Fruit fly (Drosophila melanogaster) whole organism, wandering third instar larva: ENCODE data around the gene Ptpa.

Experiments used
- Abd-B ChIP-seq: fragments of >200 bp; optimal IDR thresholded peaks from 2 replicates; lab custom pipeline; 2017; ENCODE audit warnings: missing biosample characterization, missing genetic modification characterization
- CG32264 ChIP-seq: fragments of 200-800 bp; sonication (Bioruptor generic); optimal IDR thresholded peaks from 2 replicates; lab custom pipeline; 2016; ENCODE audit warnings: missing biosample characterization, missing genetic modification characterization
- CG9705 ChIP-seq: fragments of 200-800 bp; sonication (Bioruptor generic); optimal IDR thresholded peaks from 2 replicates; lab custom pipeline; 2018; ENCODE audit warnings: missing biosample characterization, mild to moderate bottlenecking, missing genetic modification characterization
- CrebA ChIP-seq: fragments of 200-800 bp; sonication (Bioruptor generic); optimal IDR thresholded peaks from 2 replicates; lab custom pipeline; 2016; ENCODE audit warnings: missing biosample characterization, mild to moderate bottlenecking, missing genetic modification characterization, borderline replicate concordance
- Dfd ChIP-seq: fragments of >200 bp; optimal IDR thresholded peaks from 2 replicates; lab custom pipeline; 2017; ENCODE audit warnings: missing biosample characterization, missing genetic modification characterization
- GATAd ChIP-seq: sonication (Bioruptor generic); optimal IDR thresholded peaks from 2 replicates; lab custom pipeline; 2016; ENCODE audit warnings: missing biosample characterization, missing genetic modification characterization
- HLH106 ChIP-seq: fragments of 200-800 bp; optimal IDR thresholded peaks from 3 replicates; lab custom pipeline; 2019; ENCODE audit warnings: missing biosample characterization, mild to moderate bottlenecking, missing genetic modification characterization, moderate library complexity
- Hnf4 ChIP-seq: fragments of 200-800 bp; sonication (Bioruptor generic); optimal IDR thresholded peaks from 2 replicates; lab custom pipeline; 2016; ENCODE audit warnings: missing biosample characterization, mild to moderate bottlenecking, missing genetic modification characterization
- Hr78 ChIP-seq: fragments of >200 bp; optimal IDR thresholded peaks from 2 replicates; lab custom pipeline; 2017; ENCODE audit warnings: missing biosample characterization, missing genetic modification characterization
- Hr83 ChIP-seq: fragments of 200-300 bp; sonication (Bioruptor generic); optimal IDR thresholded peaks from 2 replicates; lab custom pipeline; 2016; ENCODE audit warnings: missing biosample characterization, mild to moderate bottlenecking, missing genetic modification characterization, moderate library complexity; ENCODE audit not compliant: poor library complexity, severe bottlenecking
- Jra ChIP-seq: sonication (Bioruptor generic); optimal IDR thresholded peaks from 2 replicates; lab custom pipeline; 2016; ENCODE audit warnings: missing biosample characterization, missing genetic modification characterization
- Mio ChIP-seq: sonication (Bioruptor generic); optimal IDR thresholded peaks from 2 replicates; lab custom pipeline; 2016; ENCODE audit warnings: missing biosample characterization, missing genetic modification characterization
- Myc ChIP-seq: fragments of >200 bp; optimal IDR thresholded peaks from 2 replicates; lab custom pipeline; 2017
- N ChIP-seq: fragments of >200 bp; optimal IDR thresholded peaks from 2 replicates; lab custom pipeline; 2018; ENCODE audit warnings: missing biosample characterization, missing external identifiers, missing genetic modification characterization
- OdsH ChIP-seq: fragments of 200-800 bp; sonication (Bioruptor generic); optimal IDR thresholded peaks from 2 replicates; lab custom pipeline; 2016; ENCODE audit warnings: missing biosample characterization, mild to moderate bottlenecking, missing genetic modification characterization
- Rel ChIP-seq, 2 experiments: fragments of 200-800 bp; sonication (Bioruptor generic) in 1 of 2; optimal IDR thresholded peaks; 2 replicates in 1 of 2; 3 replicates in 1 of 2; lab custom pipeline; 2016 to 2019; ENCODE audit warnings: mild to moderate bottlenecking in 2 of 2, missing biosample characterization in 2 of 2, missing genetic modification characterization in 2 of 2, moderate library complexity in 1 of 2
- Sp1 ChIP-seq: fragments of 200-800 bp; sonication (Bioruptor generic); optimal IDR thresholded peaks from 3 replicates; lab custom pipeline; 2019; ENCODE audit warnings: missing biosample characterization, mild to moderate bottlenecking, missing genetic modification characterization, moderate library complexity
- Vsx2 ChIP-seq: fragments of 200-300, 225-300 bp; sonication (Bioruptor generic); optimal IDR thresholded peaks from 2 replicates; lab custom pipeline; 2018; ENCODE audit warnings: missing biosample characterization, missing genetic modification characterization; ENCODE audit not compliant: partially characterized antibody
- brk ChIP-seq: fragments of 200-800 bp; sonication (Bioruptor generic); optimal IDR thresholded peaks from 2 replicates; lab custom pipeline; 2016; ENCODE audit warnings: missing biosample characterization, mild to moderate bottlenecking, missing genetic modification characterization
- dl ChIP-seq, 2 experiments: fragments of 175-275, 200-275 bp in 1 of 2; fragments of 200-275 bp in 1 of 2; sonication (Bioruptor generic); optimal IDR thresholded peaks; lab custom pipeline; 2018; ENCODE audit warnings: mild to moderate bottlenecking in 2 of 2, missing biosample characterization in 2 of 2, missing genetic modification characterization in 2 of 2, moderate library complexity in 2 of 2; ENCODE audit not compliant: partially characterized antibody in 2 of 2, insufficient read depth in 1 of 2
- dmrt93B ChIP-seq: fragments of 200-800 bp; sonication (Bioruptor generic); optimal IDR thresholded peaks from 2 replicates; lab custom pipeline; 2018; ENCODE audit warnings: missing biosample characterization, mild to moderate bottlenecking, missing genetic modification characterization
- dsf ChIP-seq: sonication (Bioruptor generic); optimal IDR thresholded peaks from 2 replicates; lab custom pipeline; 2016; ENCODE audit warnings: missing biosample characterization, missing genetic modification characterization, borderline replicate concordance
- ey ChIP-seq: fragments of 200-800 bp; sonication (Bioruptor generic); optimal IDR thresholded peaks from 2 replicates; lab custom pipeline; 2016; ENCODE audit warnings: missing biosample characterization, missing genetic modification characterization
- foxo ChIP-seq, 2 experiments: fragments of 200-800 bp; sonication (Bioruptor generic); optimal IDR thresholded peaks; 2 replicates in 1 of 2; 3 replicates in 1 of 2; lab custom pipeline; 2016 to 2017; ENCODE audit warnings: missing biosample characterization in 2 of 2, missing genetic modification characterization in 2 of 2
- fru ChIP-seq: fragments of 200-800 bp; sonication (Bioruptor generic); optimal IDR thresholded peaks from 3 replicates; lab custom pipeline; 2016; ENCODE audit warnings: missing biosample characterization, mild to moderate bottlenecking, missing genetic modification characterization
- h ChIP-seq: fragments of 200-800 bp; sonication (Bioruptor generic); optimal IDR thresholded peaks from 3 replicates; lab custom pipeline; 2016; ENCODE audit warnings: missing biosample characterization, mild to moderate bottlenecking, missing genetic modification characterization
- jim ChIP-seq: fragments of 175-275, 200-325 bp; sonication (Bioruptor generic); optimal IDR thresholded peaks from 2 replicates; lab custom pipeline; 2016; ENCODE audit warnings: missing biosample characterization, mild to moderate bottlenecking, missing genetic modification characterization
- lola ChIP-seq: fragments of >200 bp; optimal IDR thresholded peaks from 2 replicates; lab custom pipeline; 2017; ENCODE audit warnings: missing biosample characterization, missing genetic modification characterization
- pan ChIP-seq: fragments of >200 bp; optimal IDR thresholded peaks from 2 replicates; lab custom pipeline; 2017
- rgr ChIP-seq: fragments of 200-800 bp; sonication (Bioruptor generic); optimal IDR thresholded peaks from 3 replicates; lab custom pipeline; 2016; ENCODE audit warnings: missing biosample characterization, mild to moderate bottlenecking, missing genetic modification characterization
- sage ChIP-seq: fragments of 200-800 bp; sonication (Bioruptor generic); optimal IDR thresholded peaks from 2 replicates; lab custom pipeline; 2016; ENCODE audit warnings: missing biosample characterization, mild to moderate bottlenecking, missing genetic modification characterization
- sv ChIP-seq: fragments of 200-800 bp; sonication (Bioruptor generic); optimal IDR thresholded peaks from 3 replicates; lab custom pipeline; 2016; ENCODE audit warnings: missing biosample characterization, missing genetic modification characterization
- tai ChIP-seq: sonication (Bioruptor generic); optimal IDR thresholded peaks from 2 replicates; lab custom pipeline; 2016; ENCODE audit warnings: missing biosample characterization, missing genetic modification characterization
- usp ChIP-seq: fragments of >200 bp; optimal IDR thresholded peaks from 2 replicates; lab custom pipeline; 2017; ENCODE audit warnings: missing biosample characterization, missing genetic modification characterization
- woc ChIP-seq: sonication (Bioruptor generic); optimal IDR thresholded peaks from 2 replicates; lab custom pipeline; 2016; ENCODE audit warnings: missing biosample characterization, mild to moderate bottlenecking, missing genetic modification characterization

The Ptpa gene

dm6 chr2L:3355791-3356190 lies 21.0 kb upstream of the Ptpa start:
- TF ChIP-seq dsf (GFP tag; lab: Kevin White, UChicago) = no peak
- no peak for TF ChIP-seq Mio (GFP tag; lab: Kevin White, UChicago)
- no peak for TF ChIP-seq Hnf4
- TF ChIP-seq foxo (GFP tag; optimal IDR thresholded peaks at IDR 0.05; lab: Kevin White, UChicago) = no peak
- no peak for TF ChIP-seq h (GFP tag; lab: Kevin White, UChicago)
- no peak for TF ChIP-seq OdsH
- no peak for TF ChIP-seq Hr78 (GFP tag; lab: Kevin White, UChicago)
- no peak for TF ChIP-seq HLH106
- TF ChIP-seq CG9705 (GFP tag; lab: Kevin White, UChicago) = no peak
- no peak for TF ChIP-seq GATAd
- TF ChIP-seq brk (GFP tag; lab: Kevin White, UChicago) = no peak

dm6 chr2L:3356193-3356645 lies 20.6 kb upstream of the Ptpa start:
- TF ChIP-seq rgr (GFP tag; lab: Kevin White, UChicago) (peak; percentile 23), Sp1 (GFP tag; lab: Kevin White, UChicago) (peak; percentile 25), CG32264 (peak; percentile 7), Vsx2 (no peak), Hnf4 (peak; percentile 41), GATAd (no peak), Rel (GFP tag; optimal IDR thresholded peaks at IDR 0.05; lab: Kevin White, UChicago) (peak; percentile 9), Rel (tag; optimal IDR thresholded peaks at IDR 0.05; lab: Kevin White, UChicago) (no peak)

dm6 chr2L:3356790-3357696 lies 19.8 kb upstream of the Ptpa start, which contains the start of gene CG8838:
CG8838 (plus strand) TSS chr2L:3357646.
- TF ChIP-seq Jra (no peak), tai (no peak), rgr (GFP tag; lab: Kevin White, UChicago) (no peak), dmrt93B (GFP tag; lab: Kevin White, UChicago) (no peak), Mio (GFP tag; lab: Kevin White, UChicago) (no peak), CG32264 (no peak), sv (no peak), h (GFP tag; lab: Kevin White, UChicago) (no peak), brk (GFP tag; lab: Kevin White, UChicago) (no peak), woc (GFP tag; lab: Kevin White, UChicago) (no peak), jim (GFP tag; lab: Kevin White, UChicago) (no peak), Abd-B (no peak), CrebA (GFP tag; lab: Kevin White, UChicago) (peak; percentile 35), fru (GFP tag; lab: Kevin White, UChicago) (no peak), CG9705 (GFP tag; lab: Kevin White, UChicago) (no peak), HLH106 (no peak), OdsH (no peak), dsf (GFP tag; lab: Kevin White, UChicago) (no peak), Myc (peak; percentile 53), usp (GFP tag; lab: Kevin White, UChicago) (no peak), Rel (GFP tag; optimal IDR thresholded peaks at IDR 0.05; lab: Kevin White, UChicago) (no peak), Rel (tag; optimal IDR thresholded peaks at IDR 0.05; lab: Kevin White, UChicago) (peak; percentile 64), dl (GFP tag; optimal IDR thresholded peaks at IDR 0.05; lab: Kevin White, UChicago; ENCODE audit: insufficient read depth in 1 of 2, partially characterized antibody in 2 of 2) (no peak), Hnf4 (no peak), GATAd (no peak), Dfd (GFP tag; lab: Kevin White, UChicago) (no peak), pan (lab: Kevin White, UChicago) (no peak), sage (GFP tag; lab: Kevin White, UChicago) (peak; percentile 26)

DNA sequence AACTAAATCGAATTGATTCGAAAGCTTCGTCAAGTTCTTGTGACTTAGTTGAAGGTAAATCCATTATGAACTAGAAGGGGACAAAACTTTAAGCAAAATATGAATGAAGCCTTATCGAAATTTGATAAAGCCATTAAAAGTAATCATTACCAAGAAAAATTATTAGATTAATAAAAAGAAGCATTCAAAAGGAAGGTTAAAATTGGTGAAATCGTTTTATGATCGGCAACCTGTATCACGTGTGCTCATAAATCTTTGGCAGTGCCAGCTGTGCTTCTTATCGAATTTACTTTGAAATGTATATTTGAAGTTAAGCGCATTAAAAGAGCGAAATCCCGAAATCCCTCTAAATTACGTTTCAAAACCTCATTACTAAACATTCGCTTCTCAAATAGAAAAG lies 15.0 kb upstream of the Ptpa start:
- TF ChIP-seq dl (GFP tag; optimal IDR thresholded peaks at IDR 0.05; lab: Kevin White, UChicago; ENCODE audit: insufficient read depth in 1 of 2, partially characterized antibody in 2 of 2) = no peak
- TF ChIP-seq Myc = no peak
- no peak for TF ChIP-seq CG32264
- TF ChIP-seq Abd-B = no peak
- TF ChIP-seq tai = no peak
- TF ChIP-seq ey (GFP tag; lab: Kevin White, UChicago) = no peak
- TF ChIP-seq h (GFP tag; lab: Kevin White, UChicago) = no peak
- no peak for TF ChIP-seq Hr83 (GFP tag; lab: Kevin White, UChicago)
- TF ChIP-seq lola (GFP tag; lab: Kevin White, UChicago) = no peak
- no peak for TF ChIP-seq N (GFP tag; lab: Kevin White, UChicago)
- TF ChIP-seq Vsx2 = no peak
- TF ChIP-seq dsf (GFP tag; lab: Kevin White, UChicago) = no peak
- TF ChIP-seq dmrt93B (GFP tag; lab: Kevin White, UChicago) = no peak
- TF ChIP-seq sv = no peak
- no peak for TF ChIP-seq jim (GFP tag; lab: Kevin White, UChicago)
- no peak for TF ChIP-seq Rel (GFP tag; optimal IDR thresholded peaks at IDR 0.05; lab: Kevin White, UChicago)
- TF ChIP-seq Rel (tag; optimal IDR thresholded peaks at IDR 0.05; lab: Kevin White, UChicago) = no peak
